Fruit fly (Drosophila melanogaster) whole organism, prepupa: ENCODE measurements around the gene Ero1L.
A peak's percentile ranks its signal among the peaks of the same experiment; 100 is the strongest.

ENCODE experiments used
- CG10631 ChIP-seq: fragments of 200-800 bp; sonication (Bioruptor generic); optimal IDR thresholded peaks from 2 replicates; lab custom pipeline; 2016; ENCODE audit warnings: missing biosample characterization, missing genetic modification characterization
- CG11294 ChIP-seq: fragments of 200-800 bp; sonication (Bioruptor generic); IDR thresholded peaks from 2 replicates; pipeline ENCODE4 v1.3.6; 2022; ENCODE audit warnings: missing biosample characterization, missing genetic modification characterization
- CG11902 ChIP-seq: fragments of 200-800 bp; sonication (Bioruptor generic); optimal IDR thresholded peaks from 3 replicates; lab custom pipeline; 2016; ENCODE audit warnings: missing biosample characterization, missing genetic modification characterization
- CG1621 ChIP-seq: fragments of 200-800 bp; sonication (Bioruptor generic); optimal IDR thresholded peaks from 3 replicates; lab custom pipeline; 2018; ENCODE audit warnings: missing biosample characterization, mild to moderate bottlenecking, missing genetic modification characterization
- CG34406 ChIP-seq: fragments of 200-800 bp; sonication (Bioruptor generic); optimal IDR thresholded peaks from 3 replicates; lab custom pipeline; 2016; ENCODE audit warnings: missing biosample characterization, missing genetic modification characterization
- CG3919 ChIP-seq: fragments of 200-800 bp; sonication (Bioruptor generic); optimal IDR thresholded peaks from 3 replicates; lab custom pipeline; 2016; ENCODE audit warnings: missing biosample characterization, missing genetic modification characterization
- CG6163 ChIP-seq: fragments of 200-800 bp; sonication (Bioruptor generic); IDR thresholded peaks from 3 replicates; pipeline ENCODE4 v1.3.6; 2022; ENCODE audit warnings: missing biosample characterization, missing genetic modification characterization
- CG6276 ChIP-seq: fragments of 200-800 bp; sonication (Bioruptor generic); optimal IDR thresholded peaks from 2 replicates; lab custom pipeline; 2017; ENCODE audit warnings: missing biosample characterization, mild to moderate bottlenecking, missing genetic modification characterization
- CG6792 ChIP-seq: fragments of 200-800 bp; sonication (Bioruptor generic); optimal IDR thresholded peaks from 3 replicates; lab custom pipeline; 2016; ENCODE audit warnings: missing biosample characterization, missing genetic modification characterization
- CG6808 ChIP-seq: fragments of 200-800 bp; sonication (Bioruptor generic); optimal IDR thresholded peaks from 3 replicates; lab custom pipeline; 2017; ENCODE audit warnings: missing biosample characterization, missing genetic modification characterization, mild to moderate bottlenecking, moderate library complexity, missing genetic modification reagents
- CG8119 ChIP-seq: fragments of 200-800 bp; sonication (Bioruptor generic); IDR thresholded peaks from 3 replicates; pipeline ENCODE4 v1.3.6; 2022; ENCODE audit warnings: missing biosample characterization, missing genetic modification characterization
- CG9139 ChIP-seq: fragments of 200-800 bp; sonication (Bioruptor generic); optimal IDR thresholded peaks from 3 replicates; lab custom pipeline; 2017; ENCODE audit warnings: missing biosample characterization, mild to moderate bottlenecking, missing genetic modification characterization
- Eip75B ChIP-seq: fragments of 200-800 bp; sonication (Bioruptor generic); optimal IDR thresholded peaks from 3 replicates; lab custom pipeline; 2016; ENCODE audit warnings: missing biosample characterization, missing genetic modification characterization
- Eip78C ChIP-seq: fragments of 200-800 bp; sonication (Bioruptor generic); peaks from one replicate; lab custom pipeline; 2016; ENCODE audit warnings: missing biosample characterization, missing genetic modification characterization
- Eip93F ChIP-seq: fragments of 200-800 bp; sonication (Bioruptor generic); optimal IDR thresholded peaks from 2 replicates; lab custom pipeline; 2016; ENCODE audit warnings: missing biosample characterization, mild to moderate bottlenecking, missing genetic modification characterization
- Ets21C ChIP-seq: fragments of 200-800 bp; sonication (Bioruptor generic); optimal IDR thresholded peaks from 3 replicates; lab custom pipeline; 2016; ENCODE audit warnings: missing biosample characterization, missing genetic modification characterization
- Ets96B ChIP-seq: fragments of 200-800 bp; optimal IDR thresholded peaks from 2 replicates; lab custom pipeline; 2019; ENCODE audit warnings: missing biosample characterization, mild to moderate bottlenecking, missing genetic modification characterization, moderate library complexity
- Hr38 ChIP-seq: sonication (Bioruptor generic); optimal IDR thresholded peaks from 2 replicates; lab custom pipeline; 2016; ENCODE audit warnings: missing biosample characterization, missing genetic modification characterization
- Met ChIP-seq: fragments of 200-800 bp; sonication (Bioruptor generic); optimal IDR thresholded peaks from 3 replicates; lab custom pipeline; 2016; ENCODE audit warnings: missing biosample characterization, missing genetic modification characterization
- Smox ChIP-seq: fragments of 200-800 bp; sonication (Bioruptor generic); optimal IDR thresholded peaks from 3 replicates; lab custom pipeline; 2016; ENCODE audit warnings: missing biosample characterization, missing genetic modification characterization
- acj6 ChIP-seq: fragments of 200-800 bp; sonication (Bioruptor generic); optimal IDR thresholded peaks from 3 replicates; lab custom pipeline; 2016; ENCODE audit warnings: missing biosample characterization, missing genetic modification characterization
- cyc ChIP-seq: fragments of 200-800 bp; sonication (Bioruptor generic); optimal IDR thresholded peaks from 3 replicates; lab custom pipeline; 2016; ENCODE audit warnings: missing biosample characterization, missing genetic modification characterization
- dac ChIP-seq: fragments of 200-800 bp; sonication (Bioruptor generic); optimal IDR thresholded peaks from 2 replicates; lab custom pipeline; 2017; ENCODE audit warnings: missing biosample characterization, mild to moderate bottlenecking, missing genetic modification characterization
- dsx ChIP-seq: fragments of 200-800 bp; optimal IDR thresholded peaks from 3 replicates; lab custom pipeline; 2019; ENCODE audit warnings: missing biosample characterization, mild to moderate bottlenecking, missing genetic modification characterization, moderate library complexity; ENCODE audit not compliant: poor library complexity, severe bottlenecking
- eg ChIP-seq: fragments of 200-800 bp; sonication (Bioruptor generic); IDR thresholded peaks from 3 replicates; pipeline ENCODE4 v1.3.6; 2022; ENCODE audit warnings: missing biosample characterization, missing genetic modification characterization
- fd59A ChIP-seq: fragments of 200-800 bp; sonication (Bioruptor generic); optimal IDR thresholded peaks from 2 replicates; lab custom pipeline; 2017; ENCODE audit warnings: missing biosample characterization, mild to moderate bottlenecking, missing genetic modification characterization, missing genetic modification reagents
- fd85E ChIP-seq: fragments of 200-800 bp; sonication (Bioruptor generic); optimal IDR thresholded peaks from 3 replicates; lab custom pipeline; 2016; ENCODE audit warnings: missing biosample characterization, missing genetic modification characterization
- fkh ChIP-seq: fragments of 200-800 bp; sonication (Bioruptor generic); optimal IDR thresholded peaks from 3 replicates; lab custom pipeline; 2017; ENCODE audit warnings: missing biosample characterization, mild to moderate bottlenecking, missing genetic modification characterization, moderate library complexity
- lz ChIP-seq: fragments of 200-800 bp; sonication (Bioruptor generic); optimal IDR thresholded peaks from 3 replicates; lab custom pipeline; 2016; ENCODE audit warnings: missing biosample characterization, missing genetic modification characterization
- net ChIP-seq: fragments of 200-800 bp; sonication (Bioruptor generic); optimal IDR thresholded peaks from 3 replicates; lab custom pipeline; 2016; ENCODE audit warnings: missing biosample characterization, missing genetic modification characterization
- pdm3 ChIP-seq: fragments of 200-800 bp; sonication (Bioruptor generic); optimal IDR thresholded peaks from 3 replicates; lab custom pipeline; 2016; ENCODE audit warnings: missing biosample characterization, missing genetic modification characterization
- salr ChIP-seq, 2 experiments: fragments of 200-800 bp; sonication (Bioruptor generic); optimal IDR thresholded peaks; 3 replicates each; lab custom pipeline; 2016 to 2018; ENCODE audit warnings: missing biosample characterization in 2 of 2, missing genetic modification characterization in 2 of 2, mild to moderate bottlenecking in 1 of 2
- svp ChIP-seq: fragments of 200-800 bp; sonication (Bioruptor generic); peaks from one replicate; lab custom pipeline; 2016; ENCODE audit warnings: missing biosample characterization, missing genetic modification characterization

Gene Ero1L

DNA sequence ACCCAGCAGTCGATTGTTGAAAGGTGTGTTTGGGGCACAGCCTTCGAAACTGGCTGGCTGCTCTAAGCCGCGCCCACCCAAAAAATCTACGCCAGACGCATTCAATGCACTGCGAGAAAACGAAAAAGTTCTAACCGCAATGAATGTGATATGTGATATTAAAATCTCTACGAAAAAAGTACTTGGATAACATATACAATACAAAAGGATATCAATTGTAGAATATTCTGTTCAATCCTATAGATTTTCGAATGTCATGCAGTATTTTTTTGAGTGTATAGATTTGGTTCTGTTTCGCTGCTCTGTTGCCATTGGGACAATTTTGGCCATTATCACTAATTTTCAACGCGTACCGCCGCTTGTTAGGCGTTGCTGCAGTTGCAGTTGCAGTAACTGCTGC is 39.5 kb downstream of the Ero1L start (continued):
- no peak for TF ChIP-seq dac
- no peak for TF ChIP-seq acj6 (GFP tag; lab: Kevin White, UChicago)
- TF ChIP-seq svp (GFP tag; lab: Kevin White, UChicago), result no peak
- TF ChIP-seq CG9139 (GFP tag; lab: Kevin White, UChicago), result no peak
- no peak for TF ChIP-seq Eip78C (GFP tag; lab: Kevin White, UChicago)
- TF ChIP-seq CG3919 (GFP tag; lab: Kevin White, UChicago), result peak; percentile 36
- no peak for TF ChIP-seq Ets21C (GFP tag; lab: Kevin White, UChicago)
- TF ChIP-seq fkh (GFP tag; lab: Kevin White, UChicago), result no peak
- no peak for TF ChIP-seq Smox (GFP tag; lab: Kevin White, UChicago)

DNA sequence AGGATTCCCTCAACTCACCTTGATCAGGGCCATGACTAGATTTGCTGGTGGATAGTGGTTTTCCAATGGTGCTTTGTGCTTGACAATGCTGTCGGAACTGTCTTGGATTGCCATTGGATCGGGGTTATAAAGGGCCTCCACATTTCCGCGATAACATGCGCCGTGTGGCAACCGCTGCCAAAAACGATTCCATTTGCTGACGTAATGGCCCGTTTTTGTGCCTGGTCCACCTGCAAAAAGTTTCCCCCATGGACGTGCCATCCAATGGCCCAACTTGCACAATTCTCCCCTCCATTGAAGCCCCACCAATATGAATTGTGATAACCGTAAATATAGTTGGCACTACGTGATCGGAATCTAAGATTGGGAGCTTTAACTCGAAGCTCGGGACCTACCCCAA is 41.2 kb downstream of the Ero1L start, which contains the start of gene Cpr64Ab:
Gene Cpr64Ab, minus strand, starts transcription at position 101 of the 400 bp plus-strand sequence.
- TF ChIP-seq dsx (GFP tag; lab: Kevin White, UChicago) (no peak), Eip93F (GFP tag; lab: Kevin White, UChicago) (no peak), salr (GFP tag; optimal IDR thresholded peaks at IDR 0.05; lab: Kevin White, UChicago) (no peak), CG11294 (GFP tag; lab: Robert Waterston, UW) (no peak), Eip75B (no peak), fd59A (GFP tag; lab: Kevin White, UChicago) (no peak), pdm3 (no peak), CG6808 (GFP tag; lab: Kevin White, UChicago) (no peak), Eip78C (GFP tag; lab: Kevin White, UChicago) (no peak), Ets21C (GFP tag; lab: Kevin White, UChicago) (no peak), CG3919 (GFP tag; lab: Kevin White, UChicago) (no peak), Ets96B (tag; lab: Kevin White, UChicago) (no peak), CG9139 (GFP tag; lab: Kevin White, UChicago) (no peak), Hr38 (GFP tag; lab: Kevin White, UChicago) (no peak), lz (no peak), Smox (GFP tag; lab: Kevin White, UChicago) (no peak)

DNA sequence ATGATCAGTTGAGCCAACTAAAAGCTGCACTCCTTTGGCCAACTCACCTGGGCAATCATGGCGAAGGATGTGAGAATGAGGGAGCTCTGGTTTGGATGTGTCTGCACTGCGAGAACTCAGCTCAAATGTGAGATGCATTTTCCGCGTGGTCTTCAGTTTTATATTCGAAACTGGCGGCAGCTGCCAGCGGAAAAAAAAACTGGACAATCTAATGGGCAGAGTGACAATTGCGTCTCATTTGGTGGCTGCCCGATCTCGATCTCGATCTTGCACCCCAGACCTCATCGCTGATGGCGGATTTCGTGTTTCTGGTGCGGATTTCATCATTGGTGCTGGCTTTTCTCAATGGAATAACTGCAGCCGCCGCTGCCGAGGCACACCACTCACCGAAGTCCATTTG is 42.6 kb downstream of the Ero1L start, which contains the start of gene Cpr64Ac:
Gene Cpr64Ac, minus strand, starts transcription at position 101 of the 400 bp plus-strand sequence.
- TF ChIP-seq CG10631 (GFP tag; lab: Kevin White, UChicago) (no peak), fd85E (GFP tag; lab: Kevin White, UChicago) (no peak), CG6792 (GFP tag; lab: Kevin White, UChicago) (no peak), CG1621 (tag; lab: Kevin White, UChicago) (no peak), CG6808 (GFP tag; lab: Kevin White, UChicago) (no peak), lz (no peak), Hr38 (GFP tag; lab: Kevin White, UChicago) (no peak), net (GFP tag; lab: Kevin White, UChicago) (no peak), Met (GFP tag; lab: Kevin White, UChicago) (no peak), cyc (GFP tag; lab: Kevin White, UChicago) (no peak), CG34406 (GFP tag; lab: Kevin White, UChicago) (no peak)

DNA sequence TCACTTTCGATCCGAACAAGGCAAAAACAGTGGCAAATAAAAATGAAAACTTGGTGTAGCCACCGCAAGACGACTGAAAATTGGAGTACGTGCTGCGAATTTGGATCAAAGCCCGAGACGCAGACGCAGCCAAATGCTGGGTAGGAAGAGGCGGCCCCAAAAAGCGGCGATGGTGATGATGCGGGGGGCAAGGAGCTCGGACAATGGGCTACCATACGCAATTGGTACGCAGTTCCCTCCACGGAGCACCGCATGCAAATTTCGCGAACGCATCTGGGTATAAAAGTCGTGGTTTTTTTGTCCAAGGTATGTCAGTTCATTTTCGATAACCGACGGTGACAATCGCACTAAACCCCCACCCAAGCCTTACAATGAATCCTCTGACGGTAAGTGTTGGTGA is 44.9 kb downstream of the Ero1L start, which contains the start of gene Cpr64Ad:
Gene Cpr64Ad, plus strand, starts transcription at position 301 of the 400 bp plus-strand sequence.
- TF ChIP-seq svp (GFP tag; lab: Kevin White, UChicago), result no peak
- 0 out of 3 replicates have a peak, but pooled peaks have one; percentile 10 for TF ChIP-seq CG6163 (GFP tag; lab: Robert Waterston, UW)

DNA sequence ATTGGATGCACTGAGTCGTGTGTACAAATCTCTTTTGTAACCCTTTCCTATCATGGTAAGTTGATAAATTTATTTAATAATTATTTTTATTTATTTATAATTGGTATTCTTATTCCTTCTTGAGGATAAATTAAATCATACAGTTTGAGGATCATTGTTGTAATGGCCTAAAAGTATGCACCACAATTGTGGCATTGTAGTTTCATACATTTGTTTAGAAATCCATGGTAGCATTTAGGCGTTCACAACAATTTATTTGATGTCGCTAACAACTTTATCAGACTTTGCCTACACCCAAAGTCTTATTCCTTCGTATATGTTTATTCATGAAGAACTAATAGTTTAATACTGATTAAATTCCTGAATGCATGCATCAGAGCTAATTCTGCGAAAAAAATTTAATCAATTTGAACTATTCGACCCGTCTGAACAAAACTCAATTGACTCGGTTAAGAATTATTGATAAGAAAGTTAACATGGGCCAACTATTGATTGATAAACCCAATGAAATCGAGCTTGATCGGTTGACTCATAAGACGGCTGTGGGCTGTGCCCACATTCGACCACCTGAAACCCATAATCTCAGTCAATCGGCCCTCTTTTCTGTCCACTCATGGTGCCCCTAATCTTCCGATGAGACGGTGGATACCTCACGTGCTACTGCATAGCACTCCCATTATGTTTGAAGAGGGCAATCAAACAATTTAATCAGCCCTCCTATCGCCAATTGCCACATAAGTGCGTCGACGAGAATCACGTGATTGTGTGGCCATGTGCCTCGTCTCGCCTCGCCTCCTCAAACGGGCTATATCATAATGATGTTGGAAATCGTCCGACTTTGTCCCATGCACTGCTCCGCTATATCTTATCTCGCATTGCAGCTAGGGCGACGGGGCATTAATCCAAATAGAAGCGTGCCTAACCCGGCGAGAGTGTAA is 49.4 kb downstream of the Ero1L start:
- TF ChIP-seq CG6163 (GFP tag; lab: Robert Waterston, UW) (peak; percentile 62), CG8119 (GFP tag; lab: Robert Waterston, UW) (no peak), Eip78C (GFP tag; lab: Kevin White, UChicago) (peak; percentile 48), eg (peak; percentile 42; the same call in 1 of the 3 replicates), fkh (GFP tag; lab: Kevin White, UChicago) (peak; percentile 63), CG6276 (GFP tag; lab: Kevin White, UChicago) (peak; percentile 1), svp (GFP tag; lab: Kevin White, UChicago) (peak; percentile 70), CG11902 (no peak)
- TF ChIP-seq, all 60 proteins: peak for 6
